Worm (Caenorhabditis elegans): ENCODE measurements around the gene algn-14.

DNA sequence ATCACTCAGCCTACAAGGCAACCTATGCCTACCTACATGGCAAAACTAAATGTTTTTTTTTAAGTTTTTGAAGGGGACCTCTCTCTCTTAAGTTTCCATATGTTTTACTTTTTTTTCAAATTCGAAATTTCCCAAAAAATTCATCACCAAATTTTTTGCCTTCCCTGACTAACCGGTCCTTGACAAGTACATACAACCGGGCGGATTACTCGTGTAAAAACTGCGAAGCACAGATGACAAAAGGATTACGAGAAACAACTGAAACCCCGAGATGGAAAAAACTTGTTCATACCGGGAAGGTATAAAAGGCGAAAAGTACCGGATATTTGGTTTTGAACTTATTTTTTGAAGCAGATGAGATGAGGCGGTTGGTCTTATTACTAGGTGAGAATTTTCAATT lies 8.8 kb downstream of the algn-14 start, which contains the start of gene K09B3.1:
- TF ChIP-seq aly-2 (tag; optimal IDR thresholded peaks at IDR 0.05): no peak
- TF ChIP-seq mdl-1 (tag; optimal IDR thresholded peaks at IDR 0.05): no peak
- TF ChIP-seq ceh-44 (GFP tag; IDR thresholded peaks at IDR 0.05): no peak

Measured in whole organism, L4 larva.